Fruit fly (Drosophila melanogaster) whole organism, wandering third instar larva: ENCODE results near the gene Ythdc1.
A peak's percentile ranks its signal among the peaks of the same experiment; 100 is the strongest.

Experiments used
- Abd-B ChIP-seq: fragments of >200 bp; optimal IDR thresholded peaks from 2 replicates; lab custom pipeline; 2017; ENCODE audit warnings: missing biosample characterization, missing genetic modification characterization
- CG32264 ChIP-seq: fragments of 200-800 bp; sonication (Bioruptor generic); optimal IDR thresholded peaks from 2 replicates; lab custom pipeline; 2016; ENCODE audit warnings: missing biosample characterization, missing genetic modification characterization
- CG9705 ChIP-seq: fragments of 200-800 bp; sonication (Bioruptor generic); optimal IDR thresholded peaks from 2 replicates; lab custom pipeline; 2018; ENCODE audit warnings: missing biosample characterization, mild to moderate bottlenecking, missing genetic modification characterization
- CrebA ChIP-seq: fragments of 200-800 bp; sonication (Bioruptor generic); optimal IDR thresholded peaks from 2 replicates; lab custom pipeline; 2016; ENCODE audit warnings: missing biosample characterization, mild to moderate bottlenecking, missing genetic modification characterization, borderline replicate concordance
- Dfd ChIP-seq: fragments of >200 bp; optimal IDR thresholded peaks from 2 replicates; lab custom pipeline; 2017; ENCODE audit warnings: missing biosample characterization, missing genetic modification characterization
- Dif ChIP-seq: fragments of 200-275, 200-300 bp; sonication (Bioruptor generic); optimal IDR thresholded peaks from 2 replicates; lab custom pipeline; 2018; ENCODE audit warnings: missing biosample characterization, missing genetic modification characterization; ENCODE audit not compliant: partially characterized antibody
- GATAd ChIP-seq: sonication (Bioruptor generic); optimal IDR thresholded peaks from 2 replicates; lab custom pipeline; 2016; ENCODE audit warnings: missing biosample characterization, missing genetic modification characterization
- HLH106 ChIP-seq: fragments of 200-800 bp; optimal IDR thresholded peaks from 3 replicates; lab custom pipeline; 2019; ENCODE audit warnings: missing biosample characterization, mild to moderate bottlenecking, missing genetic modification characterization, moderate library complexity
- Hnf4 ChIP-seq: fragments of 200-800 bp; sonication (Bioruptor generic); optimal IDR thresholded peaks from 2 replicates; lab custom pipeline; 2016; ENCODE audit warnings: missing biosample characterization, mild to moderate bottlenecking, missing genetic modification characterization
- Hr78 ChIP-seq: fragments of >200 bp; optimal IDR thresholded peaks from 2 replicates; lab custom pipeline; 2017; ENCODE audit warnings: missing biosample characterization, missing genetic modification characterization
- Hr83 ChIP-seq: fragments of 200-300 bp; sonication (Bioruptor generic); optimal IDR thresholded peaks from 2 replicates; lab custom pipeline; 2016; ENCODE audit warnings: missing biosample characterization, mild to moderate bottlenecking, missing genetic modification characterization, moderate library complexity; ENCODE audit not compliant: poor library complexity, severe bottlenecking
- Jra ChIP-seq: sonication (Bioruptor generic); optimal IDR thresholded peaks from 2 replicates; lab custom pipeline; 2016; ENCODE audit warnings: missing biosample characterization, missing genetic modification characterization
- Mio ChIP-seq: sonication (Bioruptor generic); optimal IDR thresholded peaks from 2 replicates; lab custom pipeline; 2016; ENCODE audit warnings: missing biosample characterization, missing genetic modification characterization
- Myc ChIP-seq: fragments of >200 bp; optimal IDR thresholded peaks from 2 replicates; lab custom pipeline; 2017
- N ChIP-seq: fragments of >200 bp; optimal IDR thresholded peaks from 2 replicates; lab custom pipeline; 2018; ENCODE audit warnings: missing biosample characterization, missing external identifiers, missing genetic modification characterization
- OdsH ChIP-seq: fragments of 200-800 bp; sonication (Bioruptor generic); optimal IDR thresholded peaks from 2 replicates; lab custom pipeline; 2016; ENCODE audit warnings: missing biosample characterization, mild to moderate bottlenecking, missing genetic modification characterization
- Rel ChIP-seq, 2 experiments: fragments of 200-800 bp; sonication (Bioruptor generic) in 1 of 2; optimal IDR thresholded peaks; 2 replicates in 1 of 2; 3 replicates in 1 of 2; lab custom pipeline; 2016 to 2019; ENCODE audit warnings: mild to moderate bottlenecking in 2 of 2, missing biosample characterization in 2 of 2, missing genetic modification characterization in 2 of 2, moderate library complexity in 1 of 2
- Sp1 ChIP-seq: fragments of 200-800 bp; sonication (Bioruptor generic); optimal IDR thresholded peaks from 3 replicates; lab custom pipeline; 2019; ENCODE audit warnings: missing biosample characterization, mild to moderate bottlenecking, missing genetic modification characterization, moderate library complexity
- Vsx2 ChIP-seq: fragments of 200-300, 225-300 bp; sonication (Bioruptor generic); optimal IDR thresholded peaks from 2 replicates; lab custom pipeline; 2018; ENCODE audit warnings: missing biosample characterization, missing genetic modification characterization; ENCODE audit not compliant: partially characterized antibody
- br ChIP-seq: fragments of 200-800 bp; sonication (Bioruptor generic); optimal IDR thresholded peaks from 2 replicates; lab custom pipeline; 2016; ENCODE audit warnings: missing biosample characterization, missing genetic modification characterization
- brk ChIP-seq: fragments of 200-800 bp; sonication (Bioruptor generic); optimal IDR thresholded peaks from 2 replicates; lab custom pipeline; 2016; ENCODE audit warnings: missing biosample characterization, mild to moderate bottlenecking, missing genetic modification characterization
- dl ChIP-seq, 2 experiments: fragments of 175-275, 200-275 bp in 1 of 2; fragments of 200-275 bp in 1 of 2; sonication (Bioruptor generic); optimal IDR thresholded peaks; lab custom pipeline; 2018; ENCODE audit warnings: mild to moderate bottlenecking in 2 of 2, missing biosample characterization in 2 of 2, missing genetic modification characterization in 2 of 2, moderate library complexity in 2 of 2; ENCODE audit not compliant: partially characterized antibody in 2 of 2, insufficient read depth in 1 of 2
- dmrt93B ChIP-seq: fragments of 200-800 bp; sonication (Bioruptor generic); optimal IDR thresholded peaks from 2 replicates; lab custom pipeline; 2018; ENCODE audit warnings: missing biosample characterization, mild to moderate bottlenecking, missing genetic modification characterization
- dsf ChIP-seq: sonication (Bioruptor generic); optimal IDR thresholded peaks from 2 replicates; lab custom pipeline; 2016; ENCODE audit warnings: missing biosample characterization, missing genetic modification characterization, borderline replicate concordance
- ey ChIP-seq: fragments of 200-800 bp; sonication (Bioruptor generic); optimal IDR thresholded peaks from 2 replicates; lab custom pipeline; 2016; ENCODE audit warnings: missing biosample characterization, missing genetic modification characterization
- foxo ChIP-seq, 2 experiments: fragments of 200-800 bp; sonication (Bioruptor generic); optimal IDR thresholded peaks; 2 replicates in 1 of 2; 3 replicates in 1 of 2; lab custom pipeline; 2016 to 2017; ENCODE audit warnings: missing biosample characterization in 2 of 2, missing genetic modification characterization in 2 of 2
- fru ChIP-seq: fragments of 200-800 bp; sonication (Bioruptor generic); optimal IDR thresholded peaks from 3 replicates; lab custom pipeline; 2016; ENCODE audit warnings: missing biosample characterization, mild to moderate bottlenecking, missing genetic modification characterization
- h ChIP-seq: fragments of 200-800 bp; sonication (Bioruptor generic); optimal IDR thresholded peaks from 3 replicates; lab custom pipeline; 2016; ENCODE audit warnings: missing biosample characterization, mild to moderate bottlenecking, missing genetic modification characterization
- jim ChIP-seq: fragments of 175-275, 200-325 bp; sonication (Bioruptor generic); optimal IDR thresholded peaks from 2 replicates; lab custom pipeline; 2016; ENCODE audit warnings: missing biosample characterization, mild to moderate bottlenecking, missing genetic modification characterization
- lola ChIP-seq: fragments of >200 bp; optimal IDR thresholded peaks from 2 replicates; lab custom pipeline; 2017; ENCODE audit warnings: missing biosample characterization, missing genetic modification characterization
- psq ChIP-seq: fragments of 200-800 bp; sonication (Bioruptor generic); optimal IDR thresholded peaks from 3 replicates; lab custom pipeline; 2017; ENCODE audit warnings: missing biosample characterization, mild to moderate bottlenecking, missing genetic modification characterization, moderate library complexity
- rgr ChIP-seq: fragments of 200-800 bp; sonication (Bioruptor generic); optimal IDR thresholded peaks from 3 replicates; lab custom pipeline; 2016; ENCODE audit warnings: missing biosample characterization, mild to moderate bottlenecking, missing genetic modification characterization
- sage ChIP-seq: fragments of 200-800 bp; sonication (Bioruptor generic); optimal IDR thresholded peaks from 2 replicates; lab custom pipeline; 2016; ENCODE audit warnings: missing biosample characterization, mild to moderate bottlenecking, missing genetic modification characterization
- sv ChIP-seq: fragments of 200-800 bp; sonication (Bioruptor generic); optimal IDR thresholded peaks from 3 replicates; lab custom pipeline; 2016; ENCODE audit warnings: missing biosample characterization, missing genetic modification characterization
- tai ChIP-seq: sonication (Bioruptor generic); optimal IDR thresholded peaks from 2 replicates; lab custom pipeline; 2016; ENCODE audit warnings: missing biosample characterization, missing genetic modification characterization
- usp ChIP-seq: fragments of >200 bp; optimal IDR thresholded peaks from 2 replicates; lab custom pipeline; 2017; ENCODE audit warnings: missing biosample characterization, missing genetic modification characterization
- woc ChIP-seq: sonication (Bioruptor generic); optimal IDR thresholded peaks from 2 replicates; lab custom pipeline; 2016; ENCODE audit warnings: missing biosample characterization, mild to moderate bottlenecking, missing genetic modification characterization

The Ythdc1 gene

DNA sequence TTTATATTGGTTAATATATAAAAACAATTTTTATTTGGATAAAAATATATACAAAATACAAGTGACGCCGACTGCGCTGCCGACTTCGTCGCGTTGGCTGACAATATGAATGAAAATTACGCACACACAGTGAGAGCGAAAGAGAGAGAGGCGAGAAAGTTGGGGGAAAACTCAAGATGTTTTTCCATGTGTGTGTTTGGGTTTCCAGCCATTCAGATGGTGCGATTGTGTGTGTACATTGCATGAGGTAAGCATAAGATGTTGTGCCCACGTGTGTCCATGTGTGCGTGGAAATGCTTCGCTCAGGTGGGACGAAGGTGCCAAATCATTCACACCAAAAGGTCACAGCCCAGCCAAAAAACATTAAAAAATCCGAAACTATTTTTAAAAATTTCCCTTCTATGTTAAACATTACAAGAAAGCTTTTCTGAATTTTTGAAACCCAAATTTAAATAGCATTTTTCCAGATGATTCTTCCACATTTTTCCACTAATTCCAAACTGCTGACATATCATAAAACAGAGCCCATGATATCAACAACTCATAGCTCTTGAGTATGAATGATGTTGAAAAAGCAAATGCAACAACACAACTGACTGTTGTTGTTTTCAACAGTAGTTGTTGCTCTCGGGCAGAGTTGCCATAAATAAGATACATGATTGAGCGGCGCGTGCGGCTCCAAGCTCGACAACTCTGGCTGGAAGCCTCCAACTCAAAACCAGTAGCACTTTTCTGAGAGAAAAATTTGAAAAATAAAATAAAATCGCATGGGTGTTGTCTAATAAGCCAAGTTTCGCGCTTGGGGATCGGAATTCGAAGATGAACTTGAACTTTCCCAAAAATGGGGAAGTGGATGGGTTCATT lies 45.6 kb upstream of the Ythdc1 start:
- TF ChIP-seq Dif (GFP tag; lab: Kevin White, UChicago) = no peak
- no peak for TF ChIP-seq Jra (GFP tag; lab: Kevin White, UChicago)
- no peak for TF ChIP-seq dmrt93B (GFP tag; lab: Kevin White, UChicago)
- no peak for TF ChIP-seq dsf (GFP tag; lab: Kevin White, UChicago)
- TF ChIP-seq Myc (lab: Kevin White, UChicago) = no peak
- TF ChIP-seq CrebA (GFP tag; lab: Kevin White, UChicago) = no peak
- TF ChIP-seq Vsx2 (GFP tag; lab: Kevin White, UChicago) = no peak

DNA sequence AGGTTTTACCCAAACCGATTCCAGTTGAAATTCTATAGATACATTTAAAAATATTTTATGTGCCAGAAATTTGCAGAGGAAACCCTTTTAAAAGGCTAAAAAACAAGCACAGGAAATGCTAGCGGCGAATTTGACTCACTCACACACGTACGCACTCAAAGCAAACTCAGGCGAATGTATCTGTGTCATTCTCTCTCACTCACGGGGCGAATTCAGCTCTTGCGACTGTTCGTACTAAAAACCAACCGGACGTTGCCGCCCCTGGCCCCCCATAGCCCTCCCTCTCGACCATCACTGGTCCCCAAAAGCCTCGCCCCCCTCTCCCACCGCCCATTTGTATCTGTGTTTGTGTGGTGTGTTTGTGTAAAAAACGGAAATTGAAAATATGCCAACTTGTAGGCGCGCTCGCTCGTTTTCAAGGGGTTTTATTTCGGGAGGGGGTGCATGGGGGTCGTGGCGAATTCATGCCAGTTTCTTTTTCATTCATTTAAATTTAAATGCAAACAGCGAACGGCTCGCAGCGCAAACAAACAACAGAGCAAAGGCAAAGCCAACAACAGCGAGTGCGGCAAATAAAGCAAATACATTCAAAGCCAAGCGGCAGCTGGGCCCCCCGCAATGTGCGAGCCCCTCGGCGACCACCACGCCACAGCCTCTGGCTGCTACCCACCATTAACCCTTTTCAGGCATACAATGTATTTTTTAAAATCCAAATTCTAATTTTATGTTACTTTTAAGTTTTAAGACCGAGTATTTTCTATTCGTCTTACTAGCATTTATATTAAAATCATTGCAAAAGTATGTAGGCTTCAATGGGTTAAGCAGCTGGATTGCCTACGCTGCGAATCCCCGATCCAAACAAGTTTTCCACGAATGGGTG lies 44.5 kb upstream of the Ythdc1 start:
- TF ChIP-seq h (peak; percentile 72), Mio (GFP tag; lab: Kevin White, UChicago) (no peak), dsf (GFP tag; lab: Kevin White, UChicago) (peak; percentile 24), Sp1 (GFP tag; lab: Kevin White, UChicago) (peak; percentile 78), usp (GFP tag; lab: Kevin White, UChicago) (no peak), Hr78 (GFP tag; lab: Kevin White, UChicago) (peak; percentile 25), dmrt93B (GFP tag; lab: Kevin White, UChicago) (peak; percentile 19), HLH106 (tag; lab: Kevin White, UChicago) (peak; percentile 72), Hr83 (no peak), sage (GFP tag; lab: Kevin White, UChicago) (no peak), CrebA (GFP tag; lab: Kevin White, UChicago) (peak; percentile 4), Rel (GFP tag; optimal IDR thresholded peaks at IDR 0.05; lab: Kevin White, UChicago) (no peak), Rel (tag; optimal IDR thresholded peaks at IDR 0.05; lab: Kevin White, UChicago) (peak; percentile 84), br (GFP tag; lab: Kevin White, UChicago) (peak; percentile 77), Hnf4 (GFP tag; lab: Kevin White, UChicago) (peak; percentile 60), GATAd (GFP tag; lab: Kevin White, UChicago) (peak; percentile 28), woc (GFP tag; lab: Kevin White, UChicago) (peak; percentile 69), tai (no peak), jim (no peak), rgr (GFP tag; lab: Kevin White, UChicago) (peak; percentile 70), fru (GFP tag; lab: Kevin White, UChicago) (peak; percentile 68), lola (GFP tag; lab: Kevin White, UChicago) (no peak), Myc (lab: Kevin White, UChicago) (peak; percentile 3), Jra (GFP tag; lab: Kevin White, UChicago) (peak; percentile 20), dl (GFP tag; optimal IDR thresholded peaks at IDR 0.05; lab: Kevin White, UChicago; ENCODE audit: insufficient read depth in 1 of 2, partially characterized antibody in 2 of 2) (peak in 1 of 2 experiments; percentile 24), Dif (GFP tag; lab: Kevin White, UChicago) (peak; percentile 63), sv (GFP tag; lab: Kevin White, UChicago) (no peak), ey (GFP tag; lab: Kevin White, UChicago) (peak; percentile 70), Dfd (no peak), brk (no peak), foxo (GFP tag; optimal IDR thresholded peaks at IDR 0.05; lab: Kevin White, UChicago) (peak in 1 of 2 experiments; percentile 40), CG32264 (peak; percentile 29), Abd-B (no peak), CG9705 (peak; percentile 81), psq (peak; percentile 71), Vsx2 (GFP tag; lab: Kevin White, UChicago) (no peak), OdsH (GFP tag; lab: Kevin White, UChicago) (peak; percentile 57), N (GFP tag; lab: Kevin White, UChicago) (peak; percentile 61)
